Worm (Caenorhabditis elegans) whole organism, L4 larva: Measurements from ENCODE around the gene C35D10.1.
A peak's percentile ranks its signal among the peaks of the same experiment; 100 is the strongest.

Experiments
- D1046.2 ChIP-seq: fragments of 200-800 bp; sonication (Bioruptor generic); IDR thresholded peaks from 2 replicates; pipeline ENCODE4 v1.3.6; 2022; ENCODE audit warnings: missing genetic modification characterization, missing compliant biosample characterization
- F26F4.8 ChIP-seq: fragments of 200-800 bp; sonication (Bioruptor generic); conservative IDR thresholded peaks from 2 replicates; pipeline ENCODE4 v1.3.6; 2022; ENCODE audit warnings: missing genetic modification characterization, missing compliant biosample characterization
- F37D6.2 ChIP-seq: sonication (generic microtip); optimal IDR thresholded peaks from 2 replicates; lab custom pipeline; 2016; ENCODE audit warnings: mild to moderate bottlenecking, missing genetic modification characterization, missing compliant biosample characterization
- F44E2.7 ChIP-seq: fragments of 200-800 bp; sonication (Bioruptor generic); IDR thresholded peaks from 2 replicates; pipeline ENCODE4 v2.1.2; 2022; ENCODE audit warnings: missing genetic modification characterization, missing compliant biosample characterization
- F49E8.2 ChIP-seq: sonication (generic microtip); optimal IDR thresholded peaks from 2 replicates; lab custom pipeline; 2016; ENCODE audit warnings: missing compliant biosample characterization, mild to moderate bottlenecking, missing genetic modification characterization, borderline replicate concordance
- R02D3.7 ChIP-seq: fragments of 150-350 bp; sonication (generic microtip); optimal IDR thresholded peaks from 3 replicates; lab custom pipeline; 2014; ENCODE audit warnings: missing biosample characterization, missing genetic modification characterization
- T26A8.4 ChIP-seq: fragments of 200-800 bp; sonication (Bioruptor generic); IDR thresholded peaks from 2 replicates; pipeline ENCODE4 v1.3.6; 2022; ENCODE audit warnings: missing genetic modification characterization, missing compliant biosample characterization
- Y48G9A.11 ChIP-seq: fragments of 200-800 bp; sonication (Bioruptor generic); IDR thresholded peaks from 2 replicates; pipeline ENCODE4 v1.3.6; 2022; ENCODE audit warnings: missing genetic modification reagents, missing genetic modification characterization, missing compliant biosample characterization
- Y5F2A.4 ChIP-seq: fragments of 200-800 bp; sonication (Bioruptor generic); optimal IDR thresholded peaks from 2 replicates; lab custom pipeline; 2018; ENCODE audit warnings: mild to moderate bottlenecking, missing genetic modification characterization, missing compliant biosample characterization
- aha-1 ChIP-seq: fragments of 150-350 bp; peaks from one replicate; lab custom pipeline; 2014; ENCODE audit warnings: missing biosample characterization, missing genetic modification characterization
- ama-1 ChIP-seq: fragments of 150-350 bp; optimal IDR thresholded peaks from 2 replicates; lab custom pipeline; 2014; ENCODE audit warnings: inconsistent platforms, mixed read lengths
- attf-4 ChIP-seq: sonication (generic microtip); optimal IDR thresholded peaks from 3 replicates; lab custom pipeline; 2017; ENCODE audit warnings: missing biosample characterization, missing genetic modification characterization
- ceh-20 ChIP-seq: fragments of 200-800 bp; sonication (Bioruptor generic); IDR thresholded peaks from 2 replicates; pipeline ENCODE4 v1.3.6; 2022; ENCODE audit warnings: missing genetic modification reagents, missing genetic modification characterization, missing compliant biosample characterization
- ceh-82 ChIP-seq: sonication (generic microtip); optimal IDR thresholded peaks from 2 replicates; lab custom pipeline; 2017; ENCODE audit warnings: missing biosample characterization, missing genetic modification characterization
- cey-2 ChIP-seq: sonication (generic microtip); optimal IDR thresholded peaks from 3 replicates; lab custom pipeline; 2017; ENCODE audit warnings: missing genetic modification characterization, mild to moderate bottlenecking, missing compliant biosample characterization, antibody characterized with exemption, borderline replicate concordance; ENCODE audit not compliant: insufficient read depth
- daf-19 ChIP-seq: fragments of 200-800 bp; sonication (Bioruptor generic); conservative IDR thresholded peaks from 2 replicates; pipeline ENCODE4 v1.3.6; 2022; ENCODE audit warnings: missing genetic modification characterization, missing compliant biosample characterization
- daf-8 ChIP-seq: fragments of 200-800 bp; sonication (Bioruptor generic); IDR thresholded peaks from 2 replicates; pipeline ENCODE4 v1.3.6; 2022; ENCODE audit warnings: missing genetic modification characterization, missing compliant biosample characterization
- dmd-9 ChIP-seq: fragments of 200-800 bp; sonication (Bioruptor generic); IDR thresholded peaks from 2 replicates; pipeline ENCODE4 v1.3.6; 2022; ENCODE audit warnings: missing genetic modification reagents, missing genetic modification characterization, missing compliant biosample characterization
- dpl-1 ChIP-seq: fragments of 150-350 bp; optimal IDR thresholded peaks from 2 replicates; lab custom pipeline; 2014; ENCODE audit warnings: missing biosample characterization, missing genetic modification reagents, missing genetic modification characterization
- duxl-1 ChIP-seq: sonication (generic microtip); optimal IDR thresholded peaks from 2 replicates; lab custom pipeline; 2016; ENCODE audit warnings: mild to moderate bottlenecking, missing genetic modification characterization, moderate library complexity, missing compliant biosample characterization; ENCODE audit not compliant: poor library complexity
- egl-43 ChIP-seq: fragments of 200-800 bp; sonication (Bioruptor generic); IDR thresholded peaks from 2 replicates; pipeline ENCODE4 v1.3.6; 2022; ENCODE audit warnings: missing genetic modification reagents, missing genetic modification characterization, missing compliant biosample characterization
- fkh-10 ChIP-seq: fragments of 150-350 bp; optimal IDR thresholded peaks from 2 replicates; lab custom pipeline; 2014; ENCODE audit warnings: missing biosample characterization, missing genetic modification reagents, missing genetic modification characterization
- fos-1 ChIP-seq: fragments of 150-350 bp; optimal IDR thresholded peaks from 2 replicates; lab custom pipeline; 2014; ENCODE audit warnings: missing biosample characterization, missing genetic modification characterization
- hlh-11 ChIP-seq: fragments of 200-800 bp; sonication (Bioruptor generic); optimal IDR thresholded peaks from 2 replicates; lab custom pipeline; 2018; ENCODE audit warnings: mild to moderate bottlenecking, missing genetic modification characterization, missing compliant biosample characterization
- hlh-30 ChIP-seq: sonication (generic microtip); optimal IDR thresholded peaks from 2 replicates; lab custom pipeline; 2017; ENCODE audit warnings: antibody characterized with exemption, mild to moderate bottlenecking, missing genetic modification characterization, missing compliant biosample characterization; ENCODE audit not compliant: insufficient read depth
- hmg-1.1 ChIP-seq: fragments of 200-800 bp; sonication (Bioruptor generic); IDR thresholded peaks from 2 replicates; pipeline ENCODE4 v1.3.6; 2022; ENCODE audit warnings: missing genetic modification reagents, missing genetic modification characterization, missing compliant biosample characterization
- lin-38 ChIP-seq: fragments of 200-800 bp; sonication (Bioruptor generic); IDR thresholded peaks from 2 replicates; pipeline ENCODE4 v1.3.6; 2022; ENCODE audit warnings: missing genetic modification reagents, missing genetic modification characterization, missing compliant biosample characterization
- lir-3 ChIP-seq: sonication (generic microtip); optimal IDR thresholded peaks from 2 replicates; lab custom pipeline; 2016; ENCODE audit warnings: mild to moderate bottlenecking, missing genetic modification characterization, missing compliant biosample characterization
- lsy-2 ChIP-seq, 2 experiments: fragments of 150-350 bp in 1 of 2; sonication (generic microtip) in 1 of 2; optimal IDR thresholded peaks; 2 replicates each; lab custom pipeline; 2014 to 2017; ENCODE audit warnings: missing biosample characterization in 2 of 2, missing genetic modification characterization in 2 of 2
- madf-5 ChIP-seq, 2 experiments: fragments of 200-800 bp; sonication (Bioruptor generic); IDR thresholded peaks; 2 replicates each; pipeline ENCODE4 v1.3.6; 2022; ENCODE audit warnings: missing compliant biosample characterization in 2 of 2, missing genetic modification characterization in 2 of 2
- mep-1 ChIP-seq: fragments of 150-350 bp; sonication (generic microtip); optimal IDR thresholded peaks from 3 replicates; lab custom pipeline; 2014; ENCODE audit warnings: missing biosample characterization, missing genetic modification characterization
- mes-2 ChIP-seq: sonication (generic microtip); optimal IDR thresholded peaks from 2 replicates; lab custom pipeline; 2016; ENCODE audit warnings: missing genotype, mild to moderate bottlenecking, missing genetic modification characterization, missing compliant biosample characterization; ENCODE audit not compliant: poor library complexity, severe bottlenecking
- nhr-102 ChIP-seq: sonication (generic microtip); optimal IDR thresholded peaks from 2 replicates; lab custom pipeline; 2016; ENCODE audit warnings: mild to moderate bottlenecking, missing genetic modification characterization, moderate library complexity, missing compliant biosample characterization
- nhr-28 ChIP-seq: fragments of 150-350 bp; optimal IDR thresholded peaks from 2 replicates; lab custom pipeline; 2014; ENCODE audit warnings: missing biosample characterization, missing genetic modification characterization
- nhr-41 ChIP-seq: fragments of 200-800 bp; sonication (Bioruptor generic); IDR thresholded peaks from 2 replicates; pipeline ENCODE4 v1.3.6; 2022; ENCODE audit warnings: missing genetic modification reagents, missing genetic modification characterization, missing compliant biosample characterization
- nhr-42 ChIP-seq: fragments of 200-800 bp; sonication (Bioruptor generic); IDR thresholded peaks from 2 replicates; pipeline ENCODE4 v1.3.6; 2022; ENCODE audit warnings: missing genetic modification characterization, missing compliant biosample characterization
- nhr-6 ChIP-seq: fragments of 150-350 bp; optimal IDR thresholded peaks from 2 replicates; lab custom pipeline; 2014; ENCODE audit warnings: missing biosample characterization, missing genetic modification characterization
- php-3 ChIP-seq: fragments of 200-800 bp; sonication (Bioruptor generic); IDR thresholded peaks from 2 replicates; pipeline ENCODE4 v1.3.6; 2022; ENCODE audit warnings: missing genetic modification reagents, missing genetic modification characterization, missing compliant biosample characterization
- pqm-1 ChIP-seq: sonication (generic microtip); optimal IDR thresholded peaks from 2 replicates; lab custom pipeline; 2017; ENCODE audit warnings: missing biosample characterization, missing genetic modification characterization
- rbr-2 ChIP-seq: sonication (generic microtip); optimal IDR thresholded peaks from 2 replicates; lab custom pipeline; 2016; ENCODE audit warnings: missing genotype, missing genetic modification characterization, missing compliant biosample characterization
- tag-97 ChIP-seq: fragments of 200-800 bp; sonication (Bioruptor generic); IDR thresholded peaks from 2 replicates; pipeline ENCODE4 v1.3.6; 2022; ENCODE audit warnings: missing genetic modification characterization, missing compliant biosample characterization
- unc-130 ChIP-seq: sonication (generic microtip); optimal IDR thresholded peaks from 2 replicates; lab custom pipeline; 2016; ENCODE audit warnings: missing genetic modification reagents, missing genetic modification characterization, missing compliant biosample characterization
- unc-62 ChIP-seq, 3 experiments: fragments of 150-350 bp in 1 of 3; sonication (generic microtip); optimal IDR thresholded peaks in 2 of 3; peaks in 1 of 3; 1 replicate in 1 of 3; 2 replicates in 2 of 3; lab custom pipeline; 2014 to 2017; ENCODE audit warnings: missing biosample characterization in 3 of 3, missing genetic modification characterization in 3 of 3, missing genetic modification reagents in 3 of 3, missing genotype in 1 of 3
- vab-7 ChIP-seq: fragments of 200-800 bp; sonication (Bioruptor generic); IDR thresholded peaks from 2 replicates; pipeline ENCODE4 v1.3.6; 2022; ENCODE audit warnings: missing genetic modification reagents, missing genetic modification characterization, missing compliant biosample characterization
- ztf-7 ChIP-seq: fragments of 150-350 bp; optimal IDR thresholded peaks from 2 replicates; lab custom pipeline; 2014; ENCODE audit warnings: missing biosample characterization, missing genetic modification characterization

Gene C35D10.1

ce11 chrIII:4873395-4873794 lies 6.2 kb upstream of the C35D10.1 start:
- TF ChIP-seq pqm-1 (tag; lab: Kevin White, UChicago) (no peak), aha-1 (tag; lab: Kevin White, UChicago) (peak; percentile 96)

ce11 chrIII:4874671-4875070 lies 4.9 kb upstream of the C35D10.1 start, which contains the start of gene C35D10.12:
C35D10.12 (minus strand) TSS chrIII:4874771.
- TF ChIP-seq tag-97 (GFP tag; lab: Robert Waterston, UW) = no peak
- TF ChIP-seq F49E8.2 (tag; lab: Kevin White, UChicago) = no peak
- no peak for TF ChIP-seq nhr-6 (tag; lab: Kevin White, UChicago)
- TF ChIP-seq nhr-42 (GFP tag; lab: Robert Waterston, UW) = no peak
- no peak for TF ChIP-seq daf-19 (GFP tag; lab: Robert Waterston, UW)
- no peak for TF ChIP-seq nhr-102
- no peak for TF ChIP-seq dmd-9 (GFP tag; lab: Robert Waterston, UW)
- no peak for TF ChIP-seq ama-1 (lab: Kevin White, UChicago)
- TF ChIP-seq ceh-20 = no peak
- TF ChIP-seq madf-5 (GFP tag; IDR thresholded peaks at IDR 0.05; lab: Robert Waterston, UW) = no peak
- TF ChIP-seq duxl-1 (tag; lab: Kevin White, UChicago) = no peak
- no peak for TF ChIP-seq ztf-7 (tag; lab: Kevin White, UChicago)
- no peak for TF ChIP-seq R02D3.7 (tag; lab: Kevin White, UChicago)
- no peak for TF ChIP-seq Y5F2A.4 (GFP tag; lab: Kevin White, UChicago)
- TF ChIP-seq F44E2.7 (GFP tag; lab: Robert Waterston, UW) = no peak
- TF ChIP-seq, all 104 proteins: peak for 0

- TF ChIP-seq ceh-20 (no peak), hmg-1.1 (GFP tag; lab: Robert Waterston, UW) (peak; percentile 53; the same call in 1 of the 2 replicates), unc-62 (GFP tag; optimal IDR thresholded peaks at IDR 0.05 in 1 of 2; lab: Kevin White, UChicago) (peak in 1 of 2 experiments; percentile 77), unc-62 (tag; optimal IDR thresholded peaks at IDR 0.05; lab: Kevin White, UChicago) (no peak), nhr-28 (no peak), ceh-82 (no peak)
These were observed 3.9 kb upstream of the C35D10.1 start for ce11 chrIII:4875663-4876062.

DNA sequence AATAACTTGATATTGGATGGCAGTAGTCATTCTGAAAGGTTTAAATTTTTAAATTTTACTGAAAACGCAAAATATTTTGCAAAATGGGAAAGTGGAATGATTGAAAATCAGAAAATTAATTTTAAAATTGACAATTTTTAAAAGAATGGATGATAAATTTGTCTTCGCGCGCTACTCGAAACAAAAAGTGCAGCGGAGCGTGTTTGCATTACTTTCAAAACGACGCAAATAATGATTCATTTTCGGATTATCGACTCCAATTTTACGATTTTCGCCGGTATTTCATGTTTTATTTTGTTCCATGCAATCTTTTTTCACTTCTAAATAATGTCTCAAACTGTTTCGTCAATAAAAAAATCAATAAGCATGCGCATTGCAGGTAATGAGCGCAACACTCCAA lies 1.3 kb upstream of the C35D10.1 start, which contains the start of the genes tost-1 and arx-6:
TSS of gene tost-1 (minus strand) at position 31 of the 400 bp plus-strand sequence.
TSS of gene arx-6 (plus strand) at position 378 of the 400 bp plus-strand sequence.
- TF ChIP-seq attf-4 = no peak
- no peak for TF ChIP-seq daf-8 (GFP tag; lab: Robert Waterston, UW)
- TF ChIP-seq D1046.2 = no peak
- no peak for TF ChIP-seq F37D6.2 (tag; lab: Kevin White, UChicago)
- TF ChIP-seq rbr-2 (tag; lab: Kevin White, UChicago) = no peak
- TF ChIP-seq cey-2 = no peak
- no peak for TF ChIP-seq nhr-41 (GFP tag; lab: Robert Waterston, UW)
- TF ChIP-seq tag-97 (GFP tag; lab: Robert Waterston, UW) = no peak
- peak in 1 of 2 experiments; percentile 69 for TF ChIP-seq lsy-2 (tag; optimal IDR thresholded peaks at IDR 0.05; lab: Kevin White, UChicago)
- no peak for TF ChIP-seq Y5F2A.4 (GFP tag; lab: Kevin White, UChicago)
- no peak for TF ChIP-seq hlh-30 (tag; lab: Kevin White, UChicago)
- no peak for TF ChIP-seq nhr-102
- TF ChIP-seq T26A8.4 = no peak
- no peak for TF ChIP-seq F26F4.8 (GFP tag; lab: Robert Waterston, UW)
- TF ChIP-seq vab-7 (GFP tag; lab: Robert Waterston, UW) = no peak
- no peak for TF ChIP-seq F49E8.2 (tag; lab: Kevin White, UChicago)
- TF ChIP-seq Y48G9A.11 (GFP tag; lab: Robert Waterston, UW) = no peak
- TF ChIP-seq lin-38 (GFP tag; lab: Robert Waterston, UW) = peak; percentile 93
- TF ChIP-seq hlh-11 = no peak
- no peak for TF ChIP-seq unc-130 (GFP tag; lab: Kevin White, UChicago)
- no peak for TF ChIP-seq ztf-7 (tag; lab: Kevin White, UChicago)
- TF ChIP-seq lir-3 = no peak
- TF ChIP-seq egl-43 (GFP tag; lab: Robert Waterston, UW) = no peak
- no peak for TF ChIP-seq pqm-1 (tag; lab: Kevin White, UChicago)
- no peak for TF ChIP-seq fos-1 (tag; lab: Kevin White, UChicago)
- no peak for TF ChIP-seq daf-19 (GFP tag; lab: Robert Waterston, UW)
- TF ChIP-seq fkh-10 (GFP tag; lab: Kevin White, UChicago) = peak; percentile 19
- peak; percentile 84 for TF ChIP-seq dpl-1 (GFP tag; lab: Kevin White, UChicago)
- TF ChIP-seq mes-2 (tag; lab: Kevin White, UChicago) = peak; percentile 81
- no peak for TF ChIP-seq php-3
- no peak for TF ChIP-seq mep-1 (tag; lab: Kevin White, UChicago)
